Worm (Caenorhabditis elegans) whole organism, mixed stage, embryonic: Measurements from ENCODE around the gene cdc-50.B.

Experiments used
- M03D4.4 ChIP-seq: sonication (generic microtip); optimal IDR thresholded peaks from 2 replicates; lab custom pipeline; 2017; ENCODE audit warnings: mild to moderate bottlenecking, missing genetic modification characterization, missing compliant biosample characterization
- blmp-1 ChIP-seq: fragments of 150-350 bp; optimal IDR thresholded peaks from 2 replicates; lab custom pipeline; 2014; ENCODE audit warnings: missing biosample characterization, missing genetic modification characterization
- ces-1 ChIP-seq: fragments of 150-350 bp; optimal IDR thresholded peaks from 2 replicates; lab custom pipeline; 2014; ENCODE audit warnings: missing biosample characterization, missing genetic modification reagents, missing genetic modification characterization
- elt-3 ChIP-seq: fragments of 150-350 bp; optimal IDR thresholded peaks from 2 replicates; lab custom pipeline; 2014; ENCODE audit warnings: missing biosample characterization, missing genetic modification characterization
- flh-1 ChIP-seq: fragments of 200-800 bp; sonication (Bioruptor generic); optimal IDR thresholded peaks from 2 replicates; lab custom pipeline; 2018; ENCODE audit warnings: mild to moderate bottlenecking, missing genetic modification characterization, moderate library complexity, missing compliant biosample characterization
- lin-13 ChIP-seq: fragments of 150-350 bp; optimal IDR thresholded peaks from 2 replicates; lab custom pipeline; 2014; ENCODE audit warnings: missing biosample characterization, missing genetic modification characterization
- lsy-2 ChIP-seq: fragments of 150-350 bp; optimal IDR thresholded peaks from 2 replicates; lab custom pipeline; 2014; ENCODE audit warnings: missing biosample characterization, missing genetic modification characterization
- mab-5 ChIP-seq: fragments of 150-350 bp; optimal IDR thresholded peaks from 2 replicates; lab custom pipeline; 2014; ENCODE audit warnings: missing biosample characterization, missing genetic modification characterization
- nhr-12 ChIP-seq: fragments of 150-350 bp; optimal IDR thresholded peaks from 2 replicates; lab custom pipeline; 2014; ENCODE audit warnings: missing biosample characterization, missing genetic modification characterization
- snpc-4 ChIP-seq: fragments of 150-350 bp; optimal IDR thresholded peaks from 2 replicates; lab custom pipeline; 2014; ENCODE audit warnings: missing biosample characterization, missing genetic modification characterization
- unc-120 ChIP-seq: sonication (generic microtip); optimal IDR thresholded peaks from 2 replicates; lab custom pipeline; 2017; ENCODE audit warnings: missing genetic modification characterization, missing compliant biosample characterization; ENCODE audit not compliant: poor library complexity, severe bottlenecking
- unc-39 ChIP-seq: fragments of 150-350 bp; optimal IDR thresholded peaks from 2 replicates; lab custom pipeline; 2014; ENCODE audit warnings: missing biosample characterization, missing genetic modification characterization
- unc-62 ChIP-seq: fragments of 150-350 bp; optimal IDR thresholded peaks from 2 replicates; lab custom pipeline; 2014; ENCODE audit warnings: missing biosample characterization, missing genetic modification reagents, missing genetic modification characterization
- ztf-11 ChIP-seq: fragments of 150-350 bp; optimal IDR thresholded peaks from 2 replicates; lab custom pipeline; 2014; ENCODE audit warnings: missing biosample characterization, missing genetic modification characterization

ce11 chrIV:8718153-8718552 lies 46.5 kb upstream of the cdc-50.B start, which contains the start of gene H23L24.1:
- TF ChIP-seq elt-3 (tag; lab: Kevin White, UChicago) = no peak
- TF ChIP-seq blmp-1 (tag; lab: Kevin White, UChicago) = no peak
- TF ChIP-seq snpc-4 (tag; lab: Kevin White, UChicago) = no peak
- no peak for TF ChIP-seq unc-62 (GFP tag; lab: Kevin White, UChicago)
- TF ChIP-seq mab-5 (tag; lab: Kevin White, UChicago) = no peak
- no peak for TF ChIP-seq lsy-2
- no peak for TF ChIP-seq ces-1 (GFP tag; lab: Kevin White, UChicago)
- TF ChIP-seq nhr-12 (tag; lab: Kevin White, UChicago) = no peak
- TF ChIP-seq unc-39 (tag; lab: Kevin White, UChicago) = no peak
- TF ChIP-seq lin-13 (tag; lab: Kevin White, UChicago) = no peak
- no peak for TF ChIP-seq unc-120 (tag; lab: Kevin White, UChicago)
- TF ChIP-seq flh-1 = no peak
- TF ChIP-seq ztf-11 (tag; lab: Kevin White, UChicago) = no peak
- TF ChIP-seq M03D4.4 (tag; lab: Kevin White, UChicago) = no peak
